Fruit fly (Drosophila melanogaster): ENCODE data around the gene mor.
A peak's percentile ranks its signal among the peaks of the same experiment; 100 is the strongest.

Gene mor

DNA sequence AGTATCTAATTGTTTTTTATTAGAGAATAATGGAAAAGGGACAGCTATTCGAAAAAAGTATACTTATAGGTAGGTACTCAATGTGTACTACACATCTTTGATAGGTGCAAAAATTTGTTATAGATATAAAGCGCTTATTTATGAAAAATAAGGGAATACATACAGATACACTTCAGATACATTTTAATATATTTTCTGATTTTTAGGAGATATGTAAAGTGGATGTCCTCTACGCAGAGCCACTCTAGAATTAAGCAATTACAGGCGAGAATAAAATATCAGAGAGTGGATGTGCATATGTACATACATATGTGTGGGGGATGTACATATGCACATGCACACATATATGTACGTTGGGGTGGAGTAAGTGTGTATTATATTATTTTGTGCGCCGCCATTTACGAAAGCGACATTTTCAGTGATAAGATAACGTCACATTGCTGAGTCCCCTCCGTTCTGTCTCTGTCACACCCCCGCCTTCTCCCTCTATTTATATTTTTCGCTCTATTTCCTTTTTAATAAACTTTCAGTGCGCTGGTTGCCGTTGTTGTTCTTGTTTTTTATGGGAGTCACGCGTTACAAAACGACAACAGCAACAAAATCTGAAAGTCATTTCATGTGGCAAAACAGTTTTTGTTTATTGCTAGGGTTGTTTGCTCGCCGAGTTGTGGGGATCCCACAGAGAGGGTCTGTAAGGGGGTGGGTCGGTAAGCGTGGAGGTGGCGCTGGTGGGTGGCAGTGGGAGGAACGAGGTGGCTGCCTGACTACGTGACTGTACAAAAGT lies 32.2 kb upstream of the mor start (continued):
- TF ChIP-seq CG42726 (GFP tag; IDR thresholded peaks at IDR 0.05; ENCODE audit: partially characterized antibody): no peak
- TF ChIP-seq Awh (GFP tag; IDR thresholded peaks at IDR 0.05): no peak
- no peak for TF ChIP-seq sisA (GFP tag; IDR thresholded peaks at IDR 0.05)
- TF ChIP-seq ap (GFP tag; IDR thresholded peaks at IDR 0.05): no peak
- peak; percentile 1 for TF ChIP-seq ATbp (GFP tag; optimal IDR thresholded peaks at IDR 0.05)
- no peak for TF ChIP-seq Kr (GFP tag; optimal IDR thresholded peaks at IDR 0.05)
- no peak for TF ChIP-seq CG13775 (GFP tag; optimal IDR thresholded peaks at IDR 0.05)
- no peak for TF ChIP-seq CG11504 (tag; optimal IDR thresholded peaks at IDR 0.05)
- TF ChIP-seq CG2199 (GFP tag; IDR thresholded peaks at IDR 0.05): 0 out of 3 replicates have a peak, but pooled peaks have one; percentile 24
- TF ChIP-seq Dek (tag; optimal IDR thresholded peaks at IDR 0.05): no peak
- peak; percentile 16; the same call in 1 of the 2 replicates for TF ChIP-seq Adf1 (GFP tag; IDR thresholded peaks at IDR 0.05)
- no peak for TF ChIP-seq CG10274 (GFP tag; optimal IDR thresholded peaks at IDR 0.05)
- TF ChIP-seq Pdp1 (GFP tag; optimal IDR thresholded peaks at IDR 0.05): peak in 1 of 2 experiments; percentile 67
- no peak for TF ChIP-seq Mrtf (GFP tag; IDR thresholded peaks at IDR 0.05)
- no peak for TF ChIP-seq nerfin-2 (GFP tag; IDR thresholded peaks at IDR 0.05; ENCODE audit: partially characterized antibody)
- TF ChIP-seq odd (GFP tag; optimal IDR thresholded peaks at IDR 0.05): no peak
- no peak for TF ChIP-seq CG7271 (tag; optimal IDR thresholded peaks at IDR 0.05)
- TF ChIP-seq CG17328 (GFP tag; IDR thresholded peaks at IDR 0.05): no peak
- no peak for TF ChIP-seq D19A (tag; optimal IDR thresholded peaks at IDR 0.05)
- TF ChIP-seq croc (GFP tag; conservative IDR thresholded peaks at IDR 0.05): no peak
- no peak for TF ChIP-seq CG3726 (GFP tag; IDR thresholded peaks at IDR 0.05)
- no peak for TF ChIP-seq NfI (GFP tag; optimal IDR thresholded peaks at IDR 0.05)
- TF ChIP-seq Usf (GFP tag; optimal IDR thresholded peaks at IDR 0.05): no peak
- TF ChIP-seq grau (tag; optimal IDR thresholded peaks at IDR 0.05): no peak
- TF ChIP-seq maf-S (GFP tag; optimal IDR thresholded peaks at IDR 0.05): no peak
- TF ChIP-seq PHDP (tag; optimal IDR thresholded peaks at IDR 0.05): no peak
- TF ChIP-seq sima (GFP tag; optimal IDR thresholded peaks at IDR 0.05): no peak
- TF ChIP-seq CG7786 (GFP tag; optimal IDR thresholded peaks at IDR 0.05): no peak
- TF ChIP-seq disco-r (GFP tag; optimal IDR thresholded peaks at IDR 0.05): no peak
- TF ChIP-seq al (GFP tag; IDR thresholded peaks at IDR 0.05): no peak
- TF ChIP-seq Aef1 (GFP tag; IDR thresholded peaks at IDR 0.05): peak; percentile 43; the same call in 2 of the 3 replicates
- peak; percentile 53; the same call in 1 of the 2 replicates for TF ChIP-seq ttk (GFP tag; IDR thresholded peaks at IDR 0.05)
- TF ChIP-seq ac (GFP tag; optimal IDR thresholded peaks at IDR 0.05): no peak
- no peak for TF ChIP-seq CG2712 (tag; optimal IDR thresholded peaks at IDR 0.05)
- peak; percentile 15 for TF ChIP-seq CG1832 (GFP tag; optimal IDR thresholded peaks at IDR 0.05)
- TF ChIP-seq gcm2 (GFP tag; optimal IDR thresholded peaks at IDR 0.05): peak; percentile 8
- peak; percentile 39; the same call in 1 of the 2 replicates for TF ChIP-seq Atf6 (GFP tag; IDR thresholded peaks at IDR 0.05)
- no peak for TF ChIP-seq YL-1 (GFP tag; optimal IDR thresholded peaks at IDR 0.05)
- no peak for TF ChIP-seq Fer2 (tag; optimal IDR thresholded peaks at IDR 0.05)
- 0 out of 3 replicates have a peak, but pooled peaks have one; percentile 49 for TF ChIP-seq vnd (GFP tag; IDR thresholded peaks at IDR 0.05; ENCODE audit: partially characterized antibody)
- TF ChIP-seq lilli (GFP tag; optimal IDR thresholded peaks at IDR 0.05): no peak
- TF ChIP-seq CG10959 (GFP tag; IDR thresholded peaks at IDR 0.05): no peak
- no peak for TF ChIP-seq E2f1 (GFP tag; IDR thresholded peaks at IDR 0.05)
- TF ChIP-seq Fer3 (tag; optimal IDR thresholded peaks at IDR 0.05): peak; percentile 1
- TF ChIP-seq sqz (GFP tag; optimal IDR thresholded peaks at IDR 0.05): peak; percentile 7
- TF ChIP-seq da (GFP tag; optimal IDR thresholded peaks at IDR 0.05): no peak
- peak; percentile 55 for TF ChIP-seq gro (GFP tag; optimal IDR thresholded peaks at IDR 0.05)
- peak; percentile 85 for TF ChIP-seq Med (GFP tag)
- TF ChIP-seq fd102C (GFP tag; optimal IDR thresholded peaks at IDR 0.05): no peak
- no peak for TF ChIP-seq mam (GFP tag; optimal IDR thresholded peaks at IDR 0.05)

Data from whole organism, embryonic.